Fruit fly (Drosophila melanogaster) whole organism, adult: ENCODE data around the gene pths.
A peak's percentile ranks its signal among the peaks of the same experiment; 100 is the strongest.

Source experiments
- CG1620 ChIP-seq: fragments of 200-800 bp; sonication (Bioruptor generic); optimal IDR thresholded peaks from 2 replicates; lab custom pipeline; 2016; ENCODE audit warnings: missing biosample characterization, missing genetic modification characterization
- CG7045 ChIP-seq: fragments of 200-800 bp; sonication (Bioruptor generic); optimal IDR thresholded peaks from 2 replicates; lab custom pipeline; 2017; ENCODE audit warnings: missing biosample characterization, mild to moderate bottlenecking, missing genetic modification characterization
- Clk ChIP-seq: fragments of 200-800 bp; sonication (Bioruptor generic); optimal IDR thresholded peaks from 2 replicates; lab custom pipeline; 2017; ENCODE audit warnings: missing biosample characterization, missing genetic modification characterization
- kay ChIP-seq: fragments of 200-800 bp; sonication (Bioruptor generic); peaks from one replicate; lab custom pipeline; 2016; ENCODE audit warnings: missing biosample characterization, missing genetic modification characterization, borderline replicate concordance
- ovo ChIP-seq: fragments of 200-800 bp; sonication (Bioruptor generic); optimal IDR thresholded peaks from 2 replicates; lab custom pipeline; 2016; ENCODE audit warnings: missing biosample characterization, missing genetic modification characterization

dm6 chr2L:21142972-21143385, at the start of gene pths:
- TF ChIP-seq kay (GFP tag; lab: Kevin White, UChicago) (no peak), Clk (GFP tag; lab: Kevin White, UChicago) (no peak), CG1620 (GFP tag; lab: Kevin White, UChicago) (peak; percentile 27), CG7045 (GFP tag; lab: Kevin White, UChicago) (no peak), ovo (no peak)
